Fruit fly (Drosophila melanogaster) whole organism, embryonic: ENCODE measurements around the gene Nopp140.
A peak's percentile ranks its signal among the peaks of the same experiment; 100 is the strongest.

Experiments
- B-H1 ChIP-seq: fragments of 200-800 bp; sonication (Bioruptor generic); IDR thresholded peaks from 3 replicates; pipeline ENCODE4 v1.3.6; 2022; ENCODE audit warnings: missing biosample characterization, missing genetic modification characterization
- B-H2 ChIP-seq: fragments of 200-800 bp; sonication (Bioruptor generic); optimal IDR thresholded peaks from 2 replicates; lab custom pipeline; 2018; ENCODE audit warnings: missing biosample characterization, mild to moderate bottlenecking, missing genetic modification characterization
- BtbVII ChIP-seq: fragments of 200-800 bp; sonication (Bioruptor generic); optimal IDR thresholded peaks from 3 replicates; lab custom pipeline; 2017; ENCODE audit warnings: missing biosample characterization, mild to moderate bottlenecking, missing genetic modification characterization
- CG10209 ChIP-seq: fragments of 200-800 bp; sonication (Bioruptor generic); optimal IDR thresholded peaks from 3 replicates; lab custom pipeline; 2017; ENCODE audit warnings: missing biosample characterization, mild to moderate bottlenecking, missing genetic modification characterization, missing genetic modification reagents
- CG11456 ChIP-seq: fragments of 200-800 bp; sonication (Bioruptor generic); IDR thresholded peaks from 3 replicates; pipeline ENCODE4 v1.3.6; 2022; ENCODE audit warnings: missing biosample characterization, missing genetic modification characterization
- CG12071 ChIP-seq: fragments of 200-800 bp; sonication (Bioruptor generic); optimal IDR thresholded peaks from 3 replicates; lab custom pipeline; 2018; ENCODE audit warnings: missing biosample characterization, mild to moderate bottlenecking, missing genetic modification characterization
- CG13894 ChIP-seq: fragments of 200-800 bp; sonication (Bioruptor generic); optimal IDR thresholded peaks from 3 replicates; lab custom pipeline; 2018; ENCODE audit warnings: missing biosample characterization, mild to moderate bottlenecking, missing genetic modification characterization, moderate library complexity
- CG15514 ChIP-seq: fragments of 200-800 bp; sonication (Bioruptor generic); optimal IDR thresholded peaks from 3 replicates; lab custom pipeline; 2017; ENCODE audit warnings: missing biosample characterization, missing genetic modification characterization, mild to moderate bottlenecking, moderate library complexity, missing genetic modification reagents
- CG15601 ChIP-seq: fragments of 200-800 bp; sonication (Bioruptor generic); optimal IDR thresholded peaks from 3 replicates; lab custom pipeline; 2019; ENCODE audit warnings: missing biosample characterization, mild to moderate bottlenecking, missing genetic modification characterization, moderate library complexity
- CG17328 ChIP-seq: fragments of 200-800 bp; sonication (Bioruptor generic); IDR thresholded peaks from 2 replicates; pipeline ENCODE4 v1.3.6; 2022; ENCODE audit warnings: missing biosample characterization, missing genetic modification characterization
- CG17912 ChIP-seq: fragments of 200-800 bp; sonication (Bioruptor generic); optimal IDR thresholded peaks from 2 replicates; lab custom pipeline; 2018; ENCODE audit warnings: missing biosample characterization, mild to moderate bottlenecking, missing genetic modification characterization
- CG2120 ChIP-seq: fragments of 200-800 bp; sonication (Bioruptor generic); optimal IDR thresholded peaks from 3 replicates; lab custom pipeline; 2016; ENCODE audit warnings: missing biosample characterization, missing genetic modification characterization
- CG2678 ChIP-seq: fragments of 200-800 bp; sonication (Bioruptor generic); optimal IDR thresholded peaks from 3 replicates; lab custom pipeline; 2019; ENCODE audit warnings: missing biosample characterization, mild to moderate bottlenecking, missing genetic modification characterization, moderate library complexity
- CG30431 ChIP-seq: fragments of 200-800 bp; sonication (Bioruptor generic); optimal IDR thresholded peaks from 2 replicates; lab custom pipeline; 2017; ENCODE audit warnings: missing biosample characterization, missing genetic modification characterization
- CG3838 ChIP-seq: fragments of 200-800 bp; sonication (Bioruptor generic); optimal IDR thresholded peaks from 3 replicates; lab custom pipeline; 2016; ENCODE audit warnings: missing biosample characterization, missing genetic modification characterization
- CG5180 ChIP-seq: fragments of 200-800 bp; sonication (Bioruptor generic); optimal IDR thresholded peaks from 3 replicates; lab custom pipeline; 2017; ENCODE audit warnings: missing biosample characterization, missing genetic modification characterization, mild to moderate bottlenecking, moderate library complexity, missing genetic modification reagents
- CG6689 ChIP-seq: fragments of 200-800 bp; sonication (Bioruptor generic); IDR thresholded peaks from 2 replicates; pipeline ENCODE4 v1.3.6; 2022; ENCODE audit warnings: missing biosample characterization, missing genetic modification characterization
- CG7556 ChIP-seq: fragments of 200-800 bp; sonication (Bioruptor generic); optimal IDR thresholded peaks from 2 replicates; lab custom pipeline; 2017; ENCODE audit warnings: missing biosample characterization, mild to moderate bottlenecking, missing genetic modification characterization
- CG7987 ChIP-seq: fragments of 200-800 bp; sonication (Bioruptor generic); optimal IDR thresholded peaks from 2 replicates; lab custom pipeline; 2018; ENCODE audit warnings: missing biosample characterization, mild to moderate bottlenecking, missing genetic modification characterization, moderate library complexity
- CG8089 ChIP-seq: fragments of 200-800 bp; sonication (Bioruptor generic); optimal IDR thresholded peaks from 3 replicates; lab custom pipeline; 2016; ENCODE audit warnings: missing biosample characterization, missing genetic modification characterization
- CG8281 ChIP-seq: fragments of 200-800 bp; sonication (Bioruptor generic); optimal IDR thresholded peaks from 2 replicates; lab custom pipeline; 2018; ENCODE audit warnings: missing biosample characterization, mild to moderate bottlenecking, missing genetic modification characterization, moderate library complexity
- CG8388 ChIP-seq: fragments of 200-800 bp; sonication (Bioruptor generic); optimal IDR thresholded peaks from 2 replicates; lab custom pipeline; 2019; ENCODE audit warnings: missing biosample characterization, mild to moderate bottlenecking, missing genetic modification characterization, moderate library complexity
- CG9876 ChIP-seq: fragments of 200-800 bp; sonication (Bioruptor generic); optimal IDR thresholded peaks from 2 replicates; lab custom pipeline; 2016; ENCODE audit warnings: missing biosample characterization, missing genetic modification characterization
- Chrac-16 ChIP-seq: fragments of 200-800 bp; sonication (Bioruptor generic); optimal IDR thresholded peaks from 3 replicates; lab custom pipeline; 2016; ENCODE audit warnings: missing biosample characterization, missing genetic modification characterization
- CrebB ChIP-seq: fragments of 200-800 bp; sonication (Bioruptor generic); optimal IDR thresholded peaks from 3 replicates; lab custom pipeline; 2018; ENCODE audit warnings: missing biosample characterization, mild to moderate bottlenecking, missing genetic modification characterization
- H15 ChIP-seq: fragments of 200-800 bp; sonication (Bioruptor generic); IDR thresholded peaks from 3 replicates; pipeline ENCODE4 v1.3.6; 2022; ENCODE audit warnings: missing biosample characterization, missing genetic modification characterization
- HLHmδ ChIP-seq: fragments of 200-800 bp; sonication (Bioruptor generic); optimal IDR thresholded peaks from 2 replicates; lab custom pipeline; 2018; ENCODE audit warnings: missing biosample characterization, mild to moderate bottlenecking, missing genetic modification characterization, moderate library complexity
- Meics ChIP-seq: fragments of 200-800 bp; sonication (Bioruptor generic); optimal IDR thresholded peaks from 2 replicates; lab custom pipeline; 2017; ENCODE audit warnings: missing biosample characterization, mild to moderate bottlenecking, missing genetic modification characterization
- Taf1 ChIP-seq: fragments of 200-800 bp; sonication (Bioruptor generic); IDR thresholded peaks from 2 replicates; pipeline ENCODE4 v1.3.6; 2022; ENCODE audit warnings: missing biosample characterization, missing genetic modification characterization
- amos ChIP-seq: fragments of 200-800 bp; sonication (Bioruptor generic); IDR thresholded peaks from 2 replicates; pipeline ENCODE4 v1.3.6; 2022; ENCODE audit warnings: missing biosample characterization, missing genetic modification characterization; ENCODE audit not compliant: partially characterized antibody
- ase ChIP-seq: fragments of 200-800 bp; sonication (Bioruptor generic); IDR thresholded peaks from 3 replicates; pipeline ENCODE4 v1.3.6; 2022; ENCODE audit warnings: missing biosample characterization, missing genetic modification characterization
- az2 ChIP-seq: fragments of 200-800 bp; sonication (Bioruptor generic); optimal IDR thresholded peaks from 3 replicates; lab custom pipeline; 2016; ENCODE audit warnings: missing biosample characterization, missing genetic modification characterization
- cas ChIP-seq: fragments of 200-800 bp; sonication (Bioruptor generic); IDR thresholded peaks from 2 replicates; pipeline ENCODE4 v1.3.6; 2022; ENCODE audit warnings: missing biosample characterization, missing genetic modification characterization
- chm ChIP-seq: fragments of 200-800 bp; sonication (Bioruptor generic); IDR thresholded peaks from 2 replicates; pipeline ENCODE4 v1.3.6; 2022; ENCODE audit warnings: missing biosample characterization, missing genetic modification characterization
- chn ChIP-seq: fragments of 200-800 bp; sonication (Bioruptor generic); optimal IDR thresholded peaks from 2 replicates; lab custom pipeline; 2016; ENCODE audit warnings: missing biosample characterization, missing genetic modification characterization
- cwo ChIP-seq: fragments of 200-800 bp; sonication (Bioruptor generic); optimal IDR thresholded peaks from 3 replicates; lab custom pipeline; 2017; ENCODE audit warnings: missing biosample characterization, missing genetic modification characterization, mild to moderate bottlenecking, moderate library complexity, missing genetic modification reagents
- dm ChIP-seq: fragments of 200-800 bp; sonication (Bioruptor generic); optimal IDR thresholded peaks from 3 replicates; lab custom pipeline; 2016; ENCODE audit warnings: missing biosample characterization, missing genetic modification characterization
- exex ChIP-seq: fragments of 200-800 bp; sonication (Bioruptor generic); optimal IDR thresholded peaks from 4 replicates; lab custom pipeline; 2018; ENCODE audit warnings: missing biosample characterization, mild to moderate bottlenecking, missing genetic modification characterization, moderate library complexity
- fd102C ChIP-seq: fragments of 200-800 bp; sonication (Bioruptor generic); optimal IDR thresholded peaks from 2 replicates; lab custom pipeline; 2018; ENCODE audit warnings: missing biosample characterization, mild to moderate bottlenecking, missing genetic modification characterization, moderate library complexity
- gsb-n ChIP-seq: fragments of 200-800 bp; sonication (Bioruptor generic); optimal IDR thresholded peaks from 3 replicates; lab custom pipeline; 2018; ENCODE audit warnings: missing biosample characterization, mild to moderate bottlenecking, missing genetic modification characterization
- ind ChIP-seq: fragments of 200-800 bp; sonication (Bioruptor generic); optimal IDR thresholded peaks from 3 replicates; lab custom pipeline; 2016; ENCODE audit warnings: missing biosample characterization, missing genetic modification characterization
- lab ChIP-seq: fragments of 200-800 bp; sonication (Bioruptor generic); optimal IDR thresholded peaks from 3 replicates; lab custom pipeline; 2017; ENCODE audit warnings: missing biosample characterization, missing genetic modification characterization, mild to moderate bottlenecking, moderate library complexity, missing genetic modification reagents
- lola ChIP-seq, 3 experiments: fragments of >200 bp in 2 of 3; fragments of 200-800 bp in 1 of 3; sonication (Bioruptor generic) in 1 of 3; optimal IDR thresholded peaks; 2 replicates each; lab custom pipeline; 2017 to 2019; ENCODE audit warnings: missing biosample characterization in 3 of 3, missing genetic modification characterization in 3 of 3, mild to moderate bottlenecking in 1 of 3, moderate library complexity in 1 of 3
- mam ChIP-seq: fragments of 200-800 bp; sonication (Bioruptor generic); optimal IDR thresholded peaks from 3 replicates; lab custom pipeline; 2016; ENCODE audit warnings: missing biosample characterization, missing genetic modification characterization
- pum ChIP-seq: fragments of 200-800 bp; sonication (Bioruptor generic); optimal IDR thresholded peaks from 2 replicates; lab custom pipeline; 2016; ENCODE audit warnings: missing biosample characterization, missing genetic modification characterization
- sisA ChIP-seq: fragments of 200-800 bp; sonication (Bioruptor generic); IDR thresholded peaks from 2 replicates; pipeline ENCODE4 v1.3.6; 2022; ENCODE audit warnings: missing biosample characterization, missing genetic modification characterization
- yki ChIP-seq: fragments of >200 bp; optimal IDR thresholded peaks from 3 replicates; lab custom pipeline; 2018

Nopp140 gene

dm6 chr3L:21832203-21833160 is at the start of gene Nopp140, which contains the start of gene CG7148 (continued):
- TF ChIP-seq Taf1 (GFP tag; lab: Robert Waterston, UW) (peak; percentile 27; the same call in 1 of the 2 replicates), HLHmδ (GFP tag; lab: Kevin White, UChicago) (peak; percentile 82), fd102C (GFP tag; lab: Kevin White, UChicago) (no peak), cwo (GFP tag; lab: Kevin White, UChicago) (peak; percentile 78), CG8281 (tag; lab: Kevin White, UChicago) (peak; percentile 13), az2 (GFP tag; lab: Kevin White, UChicago) (peak; percentile 57), CrebB (peak; percentile 47), ase (peak; percentile 44; the same call in 1 of the 3 replicates), CG10209 (GFP tag; lab: Kevin White, UChicago) (peak; percentile 63), B-H1 (GFP tag; lab: Robert Waterston, UW) (no peak; the same call in 2 of the 3 replicates), Meics (GFP tag; lab: Kevin White, UChicago) (peak; percentile 66), mam (GFP tag; lab: Kevin White, UChicago) (peak; percentile 80), chm (GFP tag; lab: Robert Waterston, UW) (peak; percentile 76), amos (GFP tag; lab: Robert Waterston, UW) (peak; percentile 34; the same call in 1 of the 2 replicates), H15 (GFP tag; lab: Robert Waterston, UW) (peak; percentile 30; the same call in 1 of the 3 replicates), CG17328 (peak; percentile 65), Chrac-16 (GFP tag; lab: Kevin White, UChicago) (peak; percentile 60), CG6689 (GFP tag; lab: Robert Waterston, UW) (0 out of 2 replicates have a peak, but pooled peaks have one; percentile 20), CG15514 (GFP tag; lab: Kevin White, UChicago) (peak; percentile 77), CG2120 (peak; percentile 81), gsb-n (tag; lab: Kevin White, UChicago) (peak; percentile 35), CG2678 (no peak), CG11456 (GFP tag; lab: Robert Waterston, UW) (peak; percentile 79), CG13894 (tag; lab: Kevin White, UChicago) (peak; percentile 72), CG5180 (no peak), CG8089 (peak; percentile 67), exex (tag; lab: Kevin White, UChicago) (no peak), cas (peak; percentile 75), CG15601 (tag; lab: Kevin White, UChicago) (peak; percentile 27), dm (GFP tag; lab: Kevin White, UChicago) (peak; percentile 100), CG3838 (no peak), lab (GFP tag; lab: Kevin White, UChicago) (peak; percentile 84), B-H2 (GFP tag; lab: Kevin White, UChicago) (peak; percentile 89), CG7556 (no peak), chn (GFP tag; lab: Kevin White, UChicago) (peak; percentile 66), ind (GFP tag; lab: Kevin White, UChicago) (peak; percentile 71), CG17912 (GFP tag; lab: Kevin White, UChicago) (peak; percentile 78), pum (GFP tag; lab: Kevin White, UChicago) (peak; percentile 47), CG30431 (GFP tag; lab: Kevin White, UChicago) (peak; percentile 34), CG8388 (GFP tag; lab: Kevin White, UChicago) (peak; percentile 49), lola (GFP tag; optimal IDR thresholded peaks at IDR 0.05; lab: Kevin White, UChicago) (peak in 1 of 3 experiments; percentile 14), CG12071 (GFP tag; lab: Kevin White, UChicago) (peak; percentile 54), CG9876 (GFP tag; lab: Kevin White, UChicago) (peak; percentile 57), BtbVII (GFP tag; lab: Kevin White, UChicago) (peak; percentile 47), CG7987 (peak; percentile 77), yki (no peak), sisA (GFP tag; lab: Robert Waterston, UW) (peak; percentile 54)
